Fruit fly (Drosophila melanogaster) whole organism, embryonic: Measurements from ENCODE around the gene CecB.

Experiments
- Abd-B ChIP-seq: fragments of 200-800 bp; sonication (Bioruptor generic); optimal IDR thresholded peaks from 2 replicates; lab custom pipeline; 2018; ENCODE audit warnings: missing biosample characterization, mild to moderate bottlenecking, missing genetic modification characterization, moderate library complexity
- Aef1 ChIP-seq: fragments of 200-800 bp; sonication (Bioruptor generic); IDR thresholded peaks from 3 replicates; pipeline ENCODE4 v1.3.6; 2022; ENCODE audit warnings: missing biosample characterization, missing genetic modification characterization
- Bdp1 ChIP-seq: fragments of 200-800 bp; sonication (Bioruptor generic); optimal IDR thresholded peaks from 3 replicates; lab custom pipeline; 2016; ENCODE audit warnings: missing biosample characterization, missing genetic modification characterization
- CG10321 ChIP-seq: fragments of 200-800 bp; sonication (Bioruptor generic); IDR thresholded peaks from 2 replicates; pipeline ENCODE4 v1.3.6; 2022; ENCODE audit warnings: missing biosample characterization, missing genetic modification characterization
- CG12236 ChIP-seq: fragments of 200-800 bp; sonication (Bioruptor generic); optimal IDR thresholded peaks from 2 replicates; lab custom pipeline; 2016; ENCODE audit warnings: missing biosample characterization, missing genetic modification characterization
- CG12659 ChIP-seq: fragments of 200-800 bp; sonication (Bioruptor generic); optimal IDR thresholded peaks from 3 replicates; lab custom pipeline; 2017; ENCODE audit warnings: mild to moderate bottlenecking, missing biosample characterization, missing genetic modification reagents, missing genetic modification characterization
- CG12769 ChIP-seq: fragments of 200-800 bp; sonication (Bioruptor generic); optimal IDR thresholded peaks from 2 replicates; lab custom pipeline; 2019; ENCODE audit warnings: missing biosample characterization, mild to moderate bottlenecking, missing genetic modification characterization, moderate library complexity
- CG13123 ChIP-seq: fragments of 200-800 bp; sonication (Bioruptor generic); optimal IDR thresholded peaks from 2 replicates; lab custom pipeline; 2016; ENCODE audit warnings: missing biosample characterization, missing genetic modification characterization
- CG14860 ChIP-seq: fragments of 200-800 bp; sonication (Bioruptor generic); IDR thresholded peaks from 3 replicates; pipeline ENCODE4 v1.3.6; 2022; ENCODE audit warnings: missing biosample characterization, missing genetic modification characterization; ENCODE audit not compliant: partially characterized antibody
- CG15011 ChIP-seq: fragments of 200-800 bp; sonication (Bioruptor generic); optimal IDR thresholded peaks from 3 replicates; lab custom pipeline; 2018; ENCODE audit warnings: missing biosample characterization, mild to moderate bottlenecking, missing genetic modification characterization
- CG15514 ChIP-seq: fragments of 200-800 bp; sonication (Bioruptor generic); optimal IDR thresholded peaks from 3 replicates; lab custom pipeline; 2017; ENCODE audit warnings: missing biosample characterization, missing genetic modification characterization, mild to moderate bottlenecking, moderate library complexity, missing genetic modification reagents
- CG15696 ChIP-seq: fragments of 200-800 bp; sonication (Bioruptor generic); optimal IDR thresholded peaks from 2 replicates; lab custom pipeline; 2019; ENCODE audit warnings: missing biosample characterization, mild to moderate bottlenecking, missing genetic modification characterization, moderate library complexity
- CG1603 ChIP-seq: fragments of 200-800 bp; sonication (Bioruptor generic); optimal IDR thresholded peaks from 2 replicates; lab custom pipeline; 2019; ENCODE audit warnings: missing biosample characterization, mild to moderate bottlenecking, missing genetic modification characterization, moderate library complexity
- CG17612 ChIP-seq: fragments of 200-800 bp; sonication (Bioruptor generic); IDR thresholded peaks from 2 replicates; pipeline ENCODE4 v1.3.6; 2022; ENCODE audit warnings: missing biosample characterization, missing genetic modification characterization
- CG17829 ChIP-seq: fragments of 200-800 bp; optimal IDR thresholded peaks from 2 replicates; lab custom pipeline; 2019; ENCODE audit warnings: missing biosample characterization, mild to moderate bottlenecking, missing genetic modification characterization, moderate library complexity
- CG18476 ChIP-seq: fragments of 200-800 bp; sonication (Bioruptor generic); optimal IDR thresholded peaks from 2 replicates; lab custom pipeline; 2016; ENCODE audit warnings: missing biosample characterization, mild to moderate bottlenecking, missing genetic modification characterization
- CG30020 ChIP-seq: fragments of 200-800 bp; optimal IDR thresholded peaks from 2 replicates; lab custom pipeline; 2019; ENCODE audit warnings: missing biosample characterization, mild to moderate bottlenecking, missing genetic modification characterization, moderate library complexity
- CG4730 ChIP-seq: fragments of 200-800 bp; sonication (Bioruptor generic); IDR thresholded peaks from 2 replicates; pipeline ENCODE4 v1.3.6; 2022; ENCODE audit warnings: missing biosample characterization, missing genetic modification characterization
- CG5245 ChIP-seq: fragments of 200-800 bp; sonication (Bioruptor generic); optimal IDR thresholded peaks from 3 replicates; lab custom pipeline; 2016; ENCODE audit warnings: missing biosample characterization, missing genetic modification characterization
- CG6765 ChIP-seq: fragments of 200-800 bp; sonication (Bioruptor generic); optimal IDR thresholded peaks from 3 replicates; lab custom pipeline; 2017; ENCODE audit warnings: missing biosample characterization, mild to moderate bottlenecking, missing genetic modification characterization
- CG9817 ChIP-seq: fragments of 200-800 bp; sonication (Bioruptor generic); optimal IDR thresholded peaks from 2 replicates; lab custom pipeline; 2018; ENCODE audit warnings: missing biosample characterization, mild to moderate bottlenecking, missing genetic modification characterization, moderate library complexity
- CkIIα-i1 ChIP-seq: fragments of 200-800 bp; sonication (Bioruptor generic); IDR thresholded peaks from 2 replicates; pipeline ENCODE4 v1.3.6; 2022; ENCODE audit warnings: missing biosample characterization, missing genetic modification characterization
- Dip2 ChIP-seq: fragments of 200-800 bp; sonication (Bioruptor generic); IDR thresholded peaks from 2 replicates; pipeline ENCODE4 v1.3.6; 2022; ENCODE audit warnings: missing biosample characterization, missing genetic modification characterization
- Dip3 ChIP-seq: fragments of 200-800 bp; sonication (Bioruptor generic); optimal IDR thresholded peaks from 3 replicates; lab custom pipeline; 2016; ENCODE audit warnings: missing biosample characterization, missing genetic modification characterization
- Doc2 ChIP-seq: fragments of 200-800 bp; sonication (Bioruptor generic); IDR thresholded peaks from 2 replicates; pipeline ENCODE4 v1.3.6; 2022; ENCODE audit warnings: missing biosample characterization, missing genetic modification characterization
- Fer1 ChIP-seq: fragments of 200-800 bp; sonication (Bioruptor generic); optimal IDR thresholded peaks from 2 replicates; lab custom pipeline; 2017; ENCODE audit warnings: missing biosample characterization, mild to moderate bottlenecking, missing genetic modification characterization
- Fer3 ChIP-seq: fragments of 200-800 bp; sonication (Bioruptor generic); optimal IDR thresholded peaks from 2 replicates; lab custom pipeline; 2018; ENCODE audit warnings: missing biosample characterization, mild to moderate bottlenecking, missing genetic modification characterization, moderate library complexity
- Jarid2 ChIP-seq: fragments of 200-800 bp; sonication (Bioruptor generic); optimal IDR thresholded peaks from 3 replicates; lab custom pipeline; 2017; ENCODE audit warnings: mild to moderate bottlenecking, missing biosample characterization, missing genetic modification reagents, missing genetic modification characterization
- Kr ChIP-seq: fragments of 200-800 bp; sonication (Bioruptor generic); optimal IDR thresholded peaks from 2 replicates; lab custom pipeline; 2017; ENCODE audit warnings: missing biosample characterization, mild to moderate bottlenecking, missing genetic modification characterization
- Ravus ChIP-seq: fragments of 200-800 bp; sonication (Bioruptor generic); IDR thresholded peaks from 2 replicates; pipeline ENCODE4 v1.3.6; 2022; ENCODE audit warnings: missing biosample characterization, missing genetic modification characterization
- Sox100B ChIP-seq: fragments of 200-800 bp; sonication (Bioruptor generic); optimal IDR thresholded peaks from 3 replicates; lab custom pipeline; 2018; ENCODE audit warnings: missing biosample characterization, mild to moderate bottlenecking, missing genetic modification characterization
- Spps ChIP-seq: fragments of 200-800 bp; sonication (Bioruptor generic); optimal IDR thresholded peaks from 2 replicates; lab custom pipeline; 2018; ENCODE audit warnings: missing biosample characterization, mild to moderate bottlenecking, missing genetic modification characterization
- Sry-β ChIP-seq: fragments of 200-800 bp; sonication (Bioruptor generic); optimal IDR thresholded peaks from 2 replicates; lab custom pipeline; 2018; ENCODE audit warnings: missing biosample characterization, mild to moderate bottlenecking, missing genetic modification characterization, moderate library complexity
- aop ChIP-seq: fragments of 200-800 bp; sonication (Bioruptor generic); IDR thresholded peaks from 2 replicates; pipeline ENCODE4 v1.3.6; 2022; ENCODE audit warnings: missing biosample characterization, missing genetic modification characterization
- btn ChIP-seq: fragments of 200-800 bp; sonication (Bioruptor generic); optimal IDR thresholded peaks from 2 replicates; lab custom pipeline; 2016; ENCODE audit warnings: missing biosample characterization, missing genetic modification characterization
- ci ChIP-seq: fragments of 200-800 bp; sonication (Bioruptor generic); IDR thresholded peaks from 3 replicates; pipeline ENCODE4 v1.3.6; 2022; ENCODE audit warnings: missing biosample characterization, missing genetic modification characterization
- dm ChIP-seq: fragments of 200-800 bp; sonication (Bioruptor generic); optimal IDR thresholded peaks from 3 replicates; lab custom pipeline; 2016; ENCODE audit warnings: missing biosample characterization, missing genetic modification characterization
- eve ChIP-seq, 2 experiments: fragments of >200 bp; optimal IDR thresholded peaks; 2 replicates each; lab custom pipeline; 2017; ENCODE audit warnings: missing biosample characterization in 2 of 2, missing genetic modification characterization in 2 of 2
- gfzf ChIP-seq: fragments of 200-800 bp; sonication (Bioruptor generic); optimal IDR thresholded peaks from 2 replicates; lab custom pipeline; 2016; ENCODE audit warnings: missing biosample characterization, mild to moderate bottlenecking, missing genetic modification characterization, moderate library complexity
- hb ChIP-seq: fragments of 200-800 bp; sonication (Bioruptor generic); IDR thresholded peaks from 3 replicates; pipeline ENCODE4 v1.3.6; 2022; ENCODE audit warnings: missing biosample characterization, missing genetic modification characterization; ENCODE audit not compliant: partially characterized antibody
- jigr1 ChIP-seq: fragments of 200-800 bp; sonication (Bioruptor generic); IDR thresholded peaks from 3 replicates; pipeline ENCODE4 v1.3.6; 2022; ENCODE audit warnings: missing biosample characterization, missing genetic modification characterization
- kah ChIP-seq: fragments of 200-800 bp; sonication (Bioruptor generic); optimal IDR thresholded peaks from 2 replicates; lab custom pipeline; 2018; ENCODE audit warnings: missing biosample characterization, mild to moderate bottlenecking, missing genetic modification characterization
- kay ChIP-seq: fragments of 200-800 bp; sonication (Bioruptor generic); optimal IDR thresholded peaks from 2 replicates; lab custom pipeline; 2016; ENCODE audit warnings: missing biosample characterization, missing genetic modification characterization
- lab ChIP-seq: fragments of 200-800 bp; sonication (Bioruptor generic); optimal IDR thresholded peaks from 3 replicates; lab custom pipeline; 2017; ENCODE audit warnings: missing biosample characterization, missing genetic modification characterization, mild to moderate bottlenecking, moderate library complexity, missing genetic modification reagents
- pnt ChIP-seq: fragments of 200-800 bp; sonication (Bioruptor generic); optimal IDR thresholded peaks from 3 replicates; lab custom pipeline; 2016; ENCODE audit warnings: missing biosample characterization, missing genetic modification characterization
- slbo ChIP-seq: fragments of 200-800 bp; sonication (Bioruptor generic); IDR thresholded peaks from 2 replicates; pipeline ENCODE4 v1.3.6; 2022; ENCODE audit warnings: missing biosample characterization, missing genetic modification characterization
- stwl ChIP-seq: fragments of 200-800 bp; sonication (Bioruptor generic); optimal IDR thresholded peaks from 3 replicates; lab custom pipeline; 2018; ENCODE audit warnings: missing biosample characterization, mild to moderate bottlenecking, missing genetic modification characterization, moderate library complexity
- toy ChIP-seq: fragments of 200-800 bp; sonication (Bioruptor generic); IDR thresholded peaks from 2 replicates; pipeline ENCODE4 v1.3.6; 2022; ENCODE audit warnings: missing biosample characterization, missing genetic modification characterization
- tup ChIP-seq: fragments of 200-800 bp; sonication (Bioruptor generic); optimal IDR thresholded peaks from 2 replicates; lab custom pipeline; 2016; ENCODE audit warnings: missing biosample characterization, mild to moderate bottlenecking, missing genetic modification characterization, moderate library complexity
- unc-4 ChIP-seq: fragments of 200-800 bp; sonication (Bioruptor generic); IDR thresholded peaks from 2 replicates; pipeline ENCODE4 v1.3.6; 2022; ENCODE audit warnings: missing biosample characterization, missing genetic modification characterization; ENCODE audit not compliant: partially characterized antibody
- zf30C ChIP-seq: fragments of 200-800 bp; sonication (Bioruptor generic); optimal IDR thresholded peaks from 3 replicates; lab custom pipeline; 2018; ENCODE audit warnings: missing biosample characterization, mild to moderate bottlenecking, missing genetic modification characterization

CecB gene

DNA sequence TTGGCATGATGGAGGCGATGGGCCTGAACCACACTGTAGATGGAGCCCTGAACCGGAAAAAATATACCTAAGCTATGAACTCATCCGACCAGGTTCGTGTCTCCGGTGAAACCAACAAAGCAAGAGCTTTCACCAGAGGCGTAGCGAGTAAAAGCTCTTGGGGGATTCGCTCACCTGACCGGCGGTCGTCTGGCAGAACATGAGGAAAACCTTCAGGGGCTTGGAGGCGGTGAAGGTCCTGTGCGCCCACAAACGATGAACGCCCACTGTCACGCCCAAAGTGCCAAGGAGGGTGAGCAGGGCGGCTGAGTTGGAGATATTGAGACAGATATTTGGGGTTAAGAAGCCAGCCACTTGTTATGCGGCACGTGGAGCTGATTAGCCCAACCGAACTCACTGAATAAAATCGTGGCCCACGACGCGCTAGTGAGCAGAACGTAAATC lies 18.0 kb downstream of the CecB start (continued):
- TF ChIP-seq aop (GFP tag; lab: Robert Waterston, UW) (no peak), slbo (GFP tag; lab: Robert Waterston, UW) (peak; percentile 83), CG9817 (tag; lab: Kevin White, UChicago) (peak; percentile 46), CG10321 (GFP tag; lab: Robert Waterston, UW) (no peak), eve (GFP tag; optimal IDR thresholded peaks at IDR 0.05; lab: Kevin White, UChicago) (no peak), tup (no peak), CG12659 (GFP tag; lab: Kevin White, UChicago) (peak; percentile 47), stwl (tag; lab: Kevin White, UChicago) (no peak), Dip2 (GFP tag; lab: Robert Waterston, UW) (no peak), Kr (GFP tag; lab: Kevin White, UChicago) (no peak), dm (GFP tag; lab: Kevin White, UChicago) (peak; percentile 83), Bdp1 (GFP tag; lab: Kevin White, UChicago) (no peak), Jarid2 (peak; percentile 45), Dip3 (GFP tag; lab: Kevin White, UChicago) (peak; percentile 14), Fer3 (tag; lab: Kevin White, UChicago) (peak; percentile 14), Spps (tag; lab: Kevin White, UChicago) (no peak), kah (peak; percentile 67), unc-4 (GFP tag; lab: Robert Waterston, UW) (no peak), toy (GFP tag; lab: Robert Waterston, UW) (0 out of 2 replicates have a peak, but pooled peaks have one; percentile 27), hb (GFP tag; lab: Robert Waterston, UW) (no peak), Sry-β (no peak), Doc2 (GFP tag; lab: Robert Waterston, UW) (no peak; the same call in 1 of the 2 replicates), CG12769 (tag; lab: Kevin White, UChicago) (peak; percentile 65), CG4730 (GFP tag; lab: Robert Waterston, UW) (0 out of 2 replicates have a peak, but pooled peaks have one; percentile 20), ci (GFP tag; lab: Robert Waterston, UW) (peak; percentile 55; the same call in 1 of the 3 replicates), gfzf (GFP tag; lab: Kevin White, UChicago) (peak; percentile 33), Sox100B (no peak), CG15011 (GFP tag; lab: Kevin White, UChicago) (no peak), Aef1 (GFP tag; lab: Robert Waterston, UW) (no peak), CG17612 (GFP tag; lab: Robert Waterston, UW) (peak; percentile 35; the same call in 1 of the 2 replicates), CG6765 (GFP tag; lab: Kevin White, UChicago) (no peak), lab (GFP tag; lab: Kevin White, UChicago) (peak; percentile 76), btn (GFP tag; lab: Kevin White, UChicago) (no peak), zf30C (no peak), CG14860 (GFP tag; lab: Robert Waterston, UW) (no peak), CG13123 (GFP tag; lab: Kevin White, UChicago) (no peak), CG15696 (tag; lab: Kevin White, UChicago) (no peak), Abd-B (GFP tag; lab: Kevin White, UChicago) (no peak), CG18476 (GFP tag; lab: Kevin White, UChicago) (no peak), CG15514 (GFP tag; lab: Kevin White, UChicago) (peak; percentile 84), pnt (GFP tag; lab: Kevin White, UChicago) (no peak), CG30020 (tag; lab: Kevin White, UChicago) (no peak), CG12236 (GFP tag; lab: Kevin White, UChicago) (no peak), Fer1 (GFP tag; lab: Kevin White, UChicago) (peak; percentile 71), CkIIα-i1 (GFP tag; lab: Robert Waterston, UW) (no peak), CG17829 (tag; lab: Kevin White, UChicago) (peak; percentile 10), CG1603 (tag; lab: Kevin White, UChicago) (peak; percentile 37), jigr1 (GFP tag; lab: Robert Waterston, UW) (no peak), CG5245 (GFP tag; lab: Kevin White, UChicago) (peak; percentile 6), kay (GFP tag; lab: Kevin White, UChicago) (no peak), Ravus (GFP tag; lab: Robert Waterston, UW) (no peak)
